Fruit fly (Drosophila melanogaster) whole organism, embryonic: ENCODE measurements around the gene CG18265.
A peak's percentile ranks its signal among the peaks of the same experiment; 100 is the strongest.

Source experiments
- Adf1 ChIP-seq: fragments of 200-800 bp; sonication (Bioruptor generic); IDR thresholded peaks from 2 replicates; pipeline ENCODE4 v1.3.6; 2022; ENCODE audit warnings: missing biosample characterization, missing genetic modification characterization
- Atf-2 ChIP-seq: fragments of 200-800 bp; sonication (Bioruptor generic); optimal IDR thresholded peaks from 2 replicates; lab custom pipeline; 2016; ENCODE audit warnings: missing biosample characterization, missing genetic modification characterization
- Blimp-1 ChIP-seq: fragments of 200-800 bp; sonication (Bioruptor generic); optimal IDR thresholded peaks from 3 replicates; lab custom pipeline; 2018; ENCODE audit warnings: missing biosample characterization, missing genetic modification characterization, mild to moderate bottlenecking, moderate library complexity, missing genetic modification reagents
- CG11504 ChIP-seq: fragments of 200-800 bp; sonication (Bioruptor generic); optimal IDR thresholded peaks from 3 replicates; lab custom pipeline; 2019; ENCODE audit warnings: missing biosample characterization, mild to moderate bottlenecking, missing genetic modification characterization, moderate library complexity
- CG1233 ChIP-seq: fragments of 200-800 bp; sonication (Bioruptor generic); optimal IDR thresholded peaks from 4 replicates; lab custom pipeline; 2018; ENCODE audit warnings: missing biosample characterization, mild to moderate bottlenecking, missing genetic modification characterization
- CG12769 ChIP-seq: fragments of 200-800 bp; sonication (Bioruptor generic); optimal IDR thresholded peaks from 2 replicates; lab custom pipeline; 2019; ENCODE audit warnings: missing biosample characterization, mild to moderate bottlenecking, missing genetic modification characterization, moderate library complexity
- CG13424 ChIP-seq: fragments of 200-800 bp; sonication (Bioruptor generic); optimal IDR thresholded peaks from 2 replicates; lab custom pipeline; 2019; ENCODE audit warnings: missing biosample characterization, mild to moderate bottlenecking, missing genetic modification characterization, moderate library complexity
- CG2116 ChIP-seq: fragments of 200-800 bp; sonication (Bioruptor generic); optimal IDR thresholded peaks from 3 replicates; lab custom pipeline; 2018; ENCODE audit warnings: missing biosample characterization, mild to moderate bottlenecking, missing genetic modification characterization
- CG2129 ChIP-seq: fragments of 200-800 bp; sonication (Bioruptor generic); IDR thresholded peaks from 2 replicates; pipeline ENCODE4 v1.3.6; 2022; ENCODE audit warnings: missing biosample characterization, missing genetic modification characterization; ENCODE audit not compliant: partially characterized antibody
- CG42726 ChIP-seq: fragments of 200-800 bp; sonication (Bioruptor generic); IDR thresholded peaks from 2 replicates; pipeline ENCODE4 v1.3.6; 2022; ENCODE audit warnings: missing biosample characterization, missing genetic modification characterization; ENCODE audit not compliant: partially characterized antibody
- CG6813 ChIP-seq: fragments of 200-800 bp; sonication (Bioruptor generic); optimal IDR thresholded peaks from 2 replicates; lab custom pipeline; 2017; ENCODE audit warnings: missing biosample characterization, missing genetic modification characterization, mild to moderate bottlenecking, moderate library complexity, missing genetic modification reagents
- CG6854 ChIP-seq: fragments of 200-800 bp; sonication (Bioruptor generic); optimal IDR thresholded peaks from 3 replicates; lab custom pipeline; 2017; ENCODE audit warnings: missing biosample characterization, mild to moderate bottlenecking, missing genetic modification characterization
- CG7786 ChIP-seq: fragments of 200-800 bp; sonication (Bioruptor generic); optimal IDR thresholded peaks from 2 replicates; lab custom pipeline; 2016; ENCODE audit warnings: missing biosample characterization, missing genetic modification characterization
- CG7963 ChIP-seq: fragments of 200-800 bp; sonication (Bioruptor generic); IDR thresholded peaks from 3 replicates; pipeline ENCODE4 v1.3.6; 2022; ENCODE audit warnings: missing biosample characterization, missing genetic modification characterization; ENCODE audit not compliant: partially characterized antibody
- CG8359 ChIP-seq: fragments of 200-800 bp; sonication (Bioruptor generic); optimal IDR thresholded peaks from 2 replicates; lab custom pipeline; 2017; ENCODE audit warnings: missing biosample characterization, mild to moderate bottlenecking, missing genetic modification characterization, borderline replicate concordance
- CG9932 ChIP-seq: fragments of 200-800 bp; sonication (Bioruptor generic); IDR thresholded peaks from 2 replicates; pipeline ENCODE4 v1.3.6; 2022; ENCODE audit warnings: missing biosample characterization, missing genetic modification characterization
- Dfd ChIP-seq, 2 experiments: fragments of >200 bp; optimal IDR thresholded peaks; 2 replicates each; lab custom pipeline; 2017; ENCODE audit warnings: missing biosample characterization in 2 of 2, missing genetic modification characterization in 2 of 2
- Gug ChIP-seq: fragments of 200-800 bp; sonication (Bioruptor generic); IDR thresholded peaks from 4 replicates; pipeline ENCODE4 v1.3.6; 2022; ENCODE audit warnings: missing biosample characterization, missing genetic modification characterization
- Hsf ChIP-seq: fragments of 200-800 bp; sonication (Bioruptor generic); optimal IDR thresholded peaks from 3 replicates; lab custom pipeline; 2016; ENCODE audit warnings: missing biosample characterization, missing genetic modification characterization
- MTF-1 ChIP-seq: fragments of 200-800 bp; sonication (Bioruptor generic); optimal IDR thresholded peaks from 2 replicates; lab custom pipeline; 2018; ENCODE audit warnings: missing biosample characterization, mild to moderate bottlenecking, missing genetic modification characterization, borderline replicate concordance
- Max ChIP-seq: fragments of 200-800 bp; sonication (Bioruptor generic); optimal IDR thresholded peaks from 2 replicates; lab custom pipeline; 2016; ENCODE audit warnings: missing biosample characterization, mild to moderate bottlenecking, missing genetic modification characterization
- Med ChIP-seq: fragments of 200-800 bp; sonication (Bioruptor generic); peaks from one replicate; lab custom pipeline; 2016; ENCODE audit warnings: missing biosample characterization, missing genetic modification characterization, mild to moderate bottlenecking, inconsistent platforms, moderate library complexity
- Sox100B ChIP-seq: fragments of 200-800 bp; sonication (Bioruptor generic); optimal IDR thresholded peaks from 3 replicates; lab custom pipeline; 2018; ENCODE audit warnings: missing biosample characterization, mild to moderate bottlenecking, missing genetic modification characterization
- Sry-β ChIP-seq: fragments of 200-800 bp; sonication (Bioruptor generic); optimal IDR thresholded peaks from 2 replicates; lab custom pipeline; 2018; ENCODE audit warnings: missing biosample characterization, mild to moderate bottlenecking, missing genetic modification characterization, moderate library complexity
- bcd ChIP-seq: fragments of 200-800 bp; sonication (Bioruptor generic); optimal IDR thresholded peaks from 2 replicates; lab custom pipeline; 2017; ENCODE audit warnings: missing biosample characterization, mild to moderate bottlenecking, missing genetic modification characterization
- btn ChIP-seq: fragments of 200-800 bp; sonication (Bioruptor generic); optimal IDR thresholded peaks from 2 replicates; lab custom pipeline; 2016; ENCODE audit warnings: missing biosample characterization, missing genetic modification characterization
- corto ChIP-seq: fragments of 200-800 bp; sonication (Bioruptor generic); optimal IDR thresholded peaks from 2 replicates; lab custom pipeline; 2016; ENCODE audit warnings: missing biosample characterization, mild to moderate bottlenecking, missing genetic modification characterization, moderate library complexity
- croc ChIP-seq: fragments of 200-800 bp; sonication (Bioruptor generic); conservative IDR thresholded peaks from 3 replicates; pipeline ENCODE4 v1.3.6; 2022; ENCODE audit warnings: missing biosample characterization, missing genetic modification characterization
- cwo ChIP-seq: fragments of 200-800 bp; sonication (Bioruptor generic); optimal IDR thresholded peaks from 3 replicates; lab custom pipeline; 2017; ENCODE audit warnings: missing biosample characterization, missing genetic modification characterization, mild to moderate bottlenecking, moderate library complexity, missing genetic modification reagents
- da ChIP-seq: fragments of 200-800 bp; sonication (Bioruptor generic); optimal IDR thresholded peaks from 2 replicates; lab custom pipeline; 2016; ENCODE audit warnings: missing biosample characterization, missing genetic modification characterization
- esg ChIP-seq: fragments of 200-800 bp; sonication (Bioruptor generic); conservative IDR thresholded peaks from 2 replicates; pipeline ENCODE4 v1.3.6; 2022; ENCODE audit warnings: missing biosample characterization, missing genetic modification characterization
- eve ChIP-seq, 2 experiments: fragments of >200 bp; optimal IDR thresholded peaks; 2 replicates each; lab custom pipeline; 2017; ENCODE audit warnings: missing biosample characterization in 2 of 2, missing genetic modification characterization in 2 of 2
- gcm2 ChIP-seq: fragments of 200-800 bp; sonication (Bioruptor generic); optimal IDR thresholded peaks from 2 replicates; lab custom pipeline; 2016; ENCODE audit warnings: missing biosample characterization, missing genetic modification characterization
- inv ChIP-seq: fragments of 200-800 bp; sonication (Bioruptor generic); IDR thresholded peaks from 2 replicates; pipeline ENCODE4 v1.3.6; 2022; ENCODE audit warnings: missing biosample characterization, missing genetic modification characterization; ENCODE audit not compliant: partially characterized antibody
- kah ChIP-seq: fragments of 200-800 bp; sonication (Bioruptor generic); optimal IDR thresholded peaks from 2 replicates; lab custom pipeline; 2018; ENCODE audit warnings: missing biosample characterization, mild to moderate bottlenecking, missing genetic modification characterization
- kay ChIP-seq: fragments of 200-800 bp; sonication (Bioruptor generic); optimal IDR thresholded peaks from 2 replicates; lab custom pipeline; 2016; ENCODE audit warnings: missing biosample characterization, missing genetic modification characterization
- lbe ChIP-seq: fragments of 200-800 bp; sonication (Bioruptor generic); optimal IDR thresholded peaks from 2 replicates; lab custom pipeline; 2016; ENCODE audit warnings: missing biosample characterization, mild to moderate bottlenecking, missing genetic modification characterization
- lola ChIP-seq, 3 experiments: fragments of >200 bp in 2 of 3; fragments of 200-800 bp in 1 of 3; sonication (Bioruptor generic) in 1 of 3; optimal IDR thresholded peaks; 2 replicates each; lab custom pipeline; 2017 to 2019; ENCODE audit warnings: missing biosample characterization in 3 of 3, missing genetic modification characterization in 3 of 3, mild to moderate bottlenecking in 1 of 3, moderate library complexity in 1 of 3
- peb ChIP-seq: fragments of 200-800 bp; sonication (Bioruptor generic); IDR thresholded peaks from 2 replicates; pipeline ENCODE4 v1.3.6; 2022; ENCODE audit warnings: missing biosample characterization, missing genetic modification characterization
- sd ChIP-seq: fragments of 200-800 bp; sonication (Bioruptor generic); optimal IDR thresholded peaks from 3 replicates; lab custom pipeline; 2018; ENCODE audit warnings: missing biosample characterization, mild to moderate bottlenecking, missing genetic modification characterization, moderate library complexity
- sim ChIP-seq: fragments of 200-800 bp; sonication (Bioruptor generic); IDR thresholded peaks from 2 replicates; pipeline ENCODE4 v1.3.6; 2022; ENCODE audit warnings: missing biosample characterization, missing genetic modification characterization
- slou ChIP-seq: fragments of 200-800 bp; sonication (Bioruptor generic); optimal IDR thresholded peaks from 3 replicates; lab custom pipeline; 2016; ENCODE audit warnings: missing biosample characterization, missing genetic modification characterization
- slp2 ChIP-seq: fragments of 200-800 bp; sonication (Bioruptor generic); optimal IDR thresholded peaks from 2 replicates; lab custom pipeline; 2016; ENCODE audit warnings: missing biosample characterization, missing genetic modification characterization
- sqz ChIP-seq: fragments of 200-800 bp; sonication (Bioruptor generic); optimal IDR thresholded peaks from 3 replicates; lab custom pipeline; 2018; ENCODE audit warnings: missing biosample characterization, mild to moderate bottlenecking, missing genetic modification characterization
- sug ChIP-seq: fragments of 200-800 bp; optimal IDR thresholded peaks from 2 replicates; lab custom pipeline; 2019; ENCODE audit warnings: missing biosample characterization, mild to moderate bottlenecking, missing genetic modification characterization, moderate library complexity
- usp ChIP-seq: fragments of >200 bp; optimal IDR thresholded peaks from 2 replicates; lab custom pipeline; 2017; ENCODE audit warnings: missing biosample characterization, missing genetic modification characterization
- wor ChIP-seq: fragments of 200-800 bp; sonication (Bioruptor generic); IDR thresholded peaks from 2 replicates; pipeline ENCODE4 v1.3.6; 2022; ENCODE audit warnings: missing biosample characterization, missing genetic modification characterization

CG18265 gene

DNA sequence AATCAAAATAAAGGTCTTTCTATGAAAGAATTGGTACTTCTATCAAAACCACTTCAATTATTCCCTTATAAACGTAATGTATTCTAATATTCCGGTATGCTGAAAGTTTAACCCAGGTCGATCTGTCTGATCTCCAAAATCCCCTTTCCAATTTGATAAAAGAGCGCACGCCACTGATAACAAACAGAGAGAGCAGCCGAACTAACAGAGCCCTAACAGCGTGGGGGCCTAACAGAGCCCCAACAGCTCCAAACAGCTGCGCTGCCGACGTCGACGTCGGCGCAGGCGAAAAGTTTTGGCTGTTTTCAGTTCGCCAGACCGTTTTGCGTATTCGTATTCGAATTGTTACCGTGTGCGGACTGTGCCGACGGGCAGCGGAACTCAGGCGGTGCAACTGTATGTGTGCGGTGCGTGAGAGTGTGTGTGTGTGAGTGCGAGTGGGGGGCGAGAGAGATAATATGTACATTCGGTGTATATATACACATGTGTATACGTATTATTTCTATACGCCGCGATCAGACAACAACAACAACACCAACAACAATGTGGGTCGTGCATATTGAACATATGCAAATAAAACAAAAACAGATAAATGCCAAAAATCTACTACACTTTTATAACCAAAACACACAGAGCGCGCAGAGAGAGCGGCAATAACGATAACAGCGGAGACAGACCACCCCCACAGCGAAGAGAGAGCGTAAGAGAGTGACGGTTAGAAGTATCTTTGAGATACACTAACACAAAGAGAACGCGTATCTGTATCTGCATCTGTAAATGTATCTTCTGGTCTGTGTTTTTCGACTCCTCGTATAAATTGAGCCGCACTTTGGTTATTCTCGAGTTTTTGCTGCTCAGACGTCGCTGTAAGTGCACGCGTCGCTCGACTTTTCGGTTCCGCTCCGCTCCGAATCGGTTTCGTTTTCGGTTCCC lies 47.9 kb downstream of the CG18265 start, which contains the start of gene Oatp74D (continued):
- TF ChIP-seq slp2 (peak; percentile 8), CG42726 (peak; percentile 65; the same call in 1 of the 2 replicates), sd (tag; lab: Kevin White, UChicago) (peak; percentile 96), inv (GFP tag; lab: Robert Waterston, UW) (peak; percentile 13; the same call in 1 of the 2 replicates), bcd (GFP tag; lab: Kevin White, UChicago) (no peak), CG6813 (GFP tag; lab: Kevin White, UChicago) (peak; percentile 9), kay (GFP tag; lab: Kevin White, UChicago) (no peak), Sry-β (GFP tag; lab: Kevin White, UChicago) (peak; percentile 31), Hsf (GFP tag; lab: Kevin White, UChicago) (no peak), CG6854 (peak; percentile 59), CG13424 (tag; lab: Kevin White, UChicago) (peak; percentile 45), croc (GFP tag; lab: Robert Waterston, UW) (no peak), eve (GFP tag; optimal IDR thresholded peaks at IDR 0.05; lab: Kevin White, UChicago) (no peak), sug (tag; lab: Kevin White, UChicago) (peak; percentile 87), Sox100B (peak; percentile 61), lola (GFP tag; optimal IDR thresholded peaks at IDR 0.05; lab: Kevin White, UChicago) (peak in 2 of 3 experiments; percentile 17 to 31), esg (no peak), CG11504 (tag; lab: Kevin White, UChicago) (peak; percentile 23), Med (GFP tag; lab: Kevin White, UChicago) (peak; percentile 83), Atf-2 (GFP tag; lab: Kevin White, UChicago) (peak; percentile 11), Max (GFP tag; lab: Kevin White, UChicago) (no peak), btn (GFP tag; lab: Kevin White, UChicago) (no peak), peb (GFP tag; lab: Robert Waterston, UW) (no peak), CG9932 (GFP tag; lab: Robert Waterston, UW) (peak; percentile 58), Gug (GFP tag; lab: Robert Waterston, UW) (peak; percentile 11; the same call in 1 of the 4 replicates), cwo (GFP tag; lab: Kevin White, UChicago) (peak; percentile 67), sim (GFP tag; lab: Robert Waterston, UW) (no peak), CG1233 (GFP tag; lab: Kevin White, UChicago) (peak; percentile 73), Adf1 (peak; percentile 99), CG2116 (GFP tag; lab: Kevin White, UChicago) (peak; percentile 34), wor (GFP tag; lab: Robert Waterston, UW) (no peak), corto (GFP tag; lab: Kevin White, UChicago) (no peak), CG7786 (GFP tag; lab: Kevin White, UChicago) (no peak), Blimp-1 (GFP tag; lab: Kevin White, UChicago) (peak; percentile 33), CG7963 (GFP tag; lab: Robert Waterston, UW) (no peak), CG8359 (GFP tag; lab: Kevin White, UChicago) (peak; percentile 19), Dfd (GFP tag; optimal IDR thresholded peaks at IDR 0.05; lab: Kevin White, UChicago) (no peak), gcm2 (GFP tag; lab: Kevin White, UChicago) (peak; percentile 16), CG2129 (GFP tag; lab: Robert Waterston, UW) (no peak), kah (GFP tag; lab: Kevin White, UChicago) (no peak), slou (GFP tag; lab: Kevin White, UChicago) (no peak), sqz (peak; percentile 64), da (GFP tag; lab: Kevin White, UChicago) (no peak), MTF-1 (GFP tag; lab: Kevin White, UChicago) (peak; percentile 18), CG12769 (tag; lab: Kevin White, UChicago) (peak; percentile 77), lbe (GFP tag; lab: Kevin White, UChicago) (peak; percentile 48), usp (no peak)
